Worm (Caenorhabditis elegans) whole organism, midembryonic: ENCODE data around the gene nhr-142.

Source experiments
- T22C8.4 ChIP-seq: fragments of 200-800 bp; sonication (Bioruptor generic); IDR thresholded peaks from 2 replicates; pipeline ENCODE4 v1.3.6; 2022; ENCODE audit warnings: missing genetic modification characterization, missing compliant biosample characterization
- cog-1 ChIP-seq: sonication (generic microtip); optimal IDR thresholded peaks from 2 replicates; lab custom pipeline; 2016; ENCODE audit warnings: missing genetic modification characterization, missing compliant biosample characterization
- flt-1 ChIP-seq: fragments of 200-800 bp; sonication (Bioruptor generic); IDR thresholded peaks from 2 replicates; pipeline ENCODE4 v1.3.6; 2022; ENCODE audit warnings: missing genetic modification characterization, missing compliant biosample characterization
- med-1 ChIP-seq: sonication (generic microtip); optimal IDR thresholded peaks from 2 replicates; lab custom pipeline; 2017; ENCODE audit warnings: missing genetic modification characterization, mild to moderate bottlenecking, missing compliant biosample characterization, antibody characterized with exemption, missing genetic modification reagents; ENCODE audit not compliant: insufficient read depth
- ref-1 ChIP-seq: fragments of 200-800 bp; sonication (Bioruptor generic); conservative IDR thresholded peaks from 2 replicates; pipeline ENCODE4 v1.3.6; 2022; ENCODE audit warnings: missing genetic modification reagents, missing genetic modification characterization, missing compliant biosample characterization
- tab-1 ChIP-seq: fragments of 200-800 bp; sonication (Bioruptor generic); IDR thresholded peaks from 2 replicates; pipeline ENCODE4 v1.3.6; 2022; ENCODE audit warnings: missing genetic modification characterization, missing compliant biosample characterization
- ztf-23 ChIP-seq: fragments of 200-800 bp; sonication (Bioruptor generic); IDR thresholded peaks from 2 replicates; pipeline ENCODE4 v1.3.6; 2022; ENCODE audit warnings: missing genetic modification reagents, missing genetic modification characterization, missing compliant biosample characterization

- TF ChIP-seq cog-1 (tag; lab: Kevin White, UChicago): no peak
- TF ChIP-seq ztf-23 (GFP tag; lab: Robert Waterston, UW): no peak
- no peak for TF ChIP-seq T22C8.4 (GFP tag; lab: Robert Waterston, UW)
- TF ChIP-seq ref-1: no peak
- no peak for TF ChIP-seq tab-1
- TF ChIP-seq med-1 (GFP tag; lab: Kevin White, UChicago): no peak
- TF ChIP-seq flt-1 (GFP tag; lab: Robert Waterston, UW): no peak
Observed at ce11 chrV:5760132-5760531, 30.2 kb downstream of the nhr-142 start, which contains the start of gene C53A3.1.
